Fruit fly (Drosophila melanogaster): Measurements from ENCODE around the gene CG7168.

CG7168 gene

dm6 chr3R:18226043-18226808 lies at the start of gene CG7168, which contains the start of gene Mdh2:
Gene CG7168 (minus strand): TSS chr3R:18226082.
Gene Mdh2 (plus strand): TSS chr3R:18226396.
- TF ChIP-seq EcR (GFP tag; optimal IDR thresholded peaks at IDR 0.05) (peak; percentile 6), Pif1B (GFP tag; optimal IDR thresholded peaks at IDR 0.05) (no peak)

DNA sequence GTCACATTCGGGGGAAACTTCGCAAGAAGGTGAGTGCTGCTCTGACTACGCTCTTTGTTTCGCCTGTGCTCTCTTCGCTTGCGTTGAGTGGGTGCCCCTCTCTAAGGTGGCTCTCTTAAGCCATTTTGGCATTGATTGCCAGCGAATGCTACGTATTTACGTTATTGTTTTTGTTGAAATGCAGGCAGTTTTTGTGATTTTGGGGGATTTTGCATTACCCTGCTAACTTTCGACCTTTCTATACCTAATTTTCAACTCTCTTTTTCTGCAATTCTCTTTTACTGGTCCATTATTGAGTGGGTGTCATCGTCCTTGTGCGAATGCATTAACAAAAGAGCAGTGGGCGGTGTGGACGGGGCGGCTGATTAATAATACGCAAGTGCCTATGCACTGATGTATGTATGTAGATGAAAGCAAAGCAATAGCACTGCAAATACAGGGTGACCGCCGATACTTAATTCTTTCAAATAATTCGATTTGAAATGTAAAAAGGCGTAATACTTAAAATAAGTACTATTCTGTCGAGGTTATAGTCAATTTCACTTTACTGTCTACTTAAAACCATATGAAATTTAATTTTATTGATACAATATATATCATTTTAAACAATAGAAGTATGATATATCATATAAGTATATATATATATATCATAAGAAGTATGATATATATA lies 49.4 kb upstream of the CG7168 start:
- TF ChIP-seq CG8159 (tag; optimal IDR thresholded peaks at IDR 0.05) (no peak), CG15710 (tag; optimal IDR thresholded peaks at IDR 0.05) (peak; percentile 9), Pif1B (GFP tag; optimal IDR thresholded peaks at IDR 0.05) (peak; percentile 5), Ets98B (GFP tag; IDR thresholded peaks at IDR 0.05) (peak; percentile 10; the same call in 1 of the 2 replicates), rn (GFP tag; IDR thresholded peaks at IDR 0.05) (no peak), CG10348 (GFP tag; IDR thresholded peaks at IDR 0.05) (no peak), EcR (GFP tag; optimal IDR thresholded peaks at IDR 0.05) (peak; percentile 94), CG13204 (GFP tag; optimal IDR thresholded peaks at IDR 0.05) (no peak), CG9948 (tag; optimal IDR thresholded peaks at IDR 0.05) (no peak), CG8301 (tag; optimal IDR thresholded peaks at IDR 0.05) (no peak), D1 (tag; optimal IDR thresholded peaks at IDR 0.05) (no peak), fd96Ca (GFP tag; IDR thresholded peaks at IDR 0.05) (no peak; the same call in 2 of the 3 replicates), CG14655 (GFP tag; optimal IDR thresholded peaks at IDR 0.05) (no peak), CG12605 (GFP tag; IDR thresholded peaks at IDR 0.05) (peak; percentile 67), CG32121 (GFP tag; IDR thresholded peaks at IDR 0.05) (peak; percentile 75), CG4496 (GFP tag; IDR thresholded peaks at IDR 0.05) (peak; percentile 69), CG17806 (tag; optimal IDR thresholded peaks at IDR 0.05) (peak; percentile 25), CG34367 (tag; optimal IDR thresholded peaks at IDR 0.05) (peak; percentile 19)

dm6 chr3R:18274328-18275098 lies 48.6 kb upstream of the CG7168 start, which contains the start of the genes Vps39 and eIF1A:
Gene Vps39 (minus strand): TSS chr3R:18274446.
Gene eIF1A (plus strand): TSS chr3R:18274665.
- no peak for TF ChIP-seq EcR (GFP tag; optimal IDR thresholded peaks at IDR 0.05)
- TF ChIP-seq CG10348 (GFP tag; IDR thresholded peaks at IDR 0.05): no peak
- TF ChIP-seq CG8301 (tag; optimal IDR thresholded peaks at IDR 0.05): no peak
- TF ChIP-seq CG13204 (GFP tag; optimal IDR thresholded peaks at IDR 0.05): no peak
- TF ChIP-seq CG12605 (GFP tag; IDR thresholded peaks at IDR 0.05): no peak
- TF ChIP-seq Snoo (tag; optimal IDR thresholded peaks at IDR 0.05): no peak
- no peak for TF ChIP-seq CG15710 (tag; optimal IDR thresholded peaks at IDR 0.05)
- no peak for TF ChIP-seq CG32121 (GFP tag; IDR thresholded peaks at IDR 0.05)
- TF ChIP-seq CG14655 (GFP tag; optimal IDR thresholded peaks at IDR 0.05): no peak
- no peak for TF ChIP-seq CG34367 (tag; optimal IDR thresholded peaks at IDR 0.05)
- TF ChIP-seq rn (GFP tag; IDR thresholded peaks at IDR 0.05): no peak
- TF ChIP-seq CG8159 (tag; optimal IDR thresholded peaks at IDR 0.05): no peak
- no peak for TF ChIP-seq Pif1A (GFP tag; optimal IDR thresholded peaks at IDR 0.05)
- TF ChIP-seq D1 (tag; optimal IDR thresholded peaks at IDR 0.05): no peak
- TF ChIP-seq CG17806 (tag; optimal IDR thresholded peaks at IDR 0.05): no peak
- no peak for TF ChIP-seq gl (tag; optimal IDR thresholded peaks at IDR 0.05)
- TF ChIP-seq Pif1B (GFP tag; optimal IDR thresholded peaks at IDR 0.05): no peak
- TF ChIP-seq fd96Ca (GFP tag; IDR thresholded peaks at IDR 0.05): no peak
- TF ChIP-seq CG9948 (tag; optimal IDR thresholded peaks at IDR 0.05): no peak

DNA sequence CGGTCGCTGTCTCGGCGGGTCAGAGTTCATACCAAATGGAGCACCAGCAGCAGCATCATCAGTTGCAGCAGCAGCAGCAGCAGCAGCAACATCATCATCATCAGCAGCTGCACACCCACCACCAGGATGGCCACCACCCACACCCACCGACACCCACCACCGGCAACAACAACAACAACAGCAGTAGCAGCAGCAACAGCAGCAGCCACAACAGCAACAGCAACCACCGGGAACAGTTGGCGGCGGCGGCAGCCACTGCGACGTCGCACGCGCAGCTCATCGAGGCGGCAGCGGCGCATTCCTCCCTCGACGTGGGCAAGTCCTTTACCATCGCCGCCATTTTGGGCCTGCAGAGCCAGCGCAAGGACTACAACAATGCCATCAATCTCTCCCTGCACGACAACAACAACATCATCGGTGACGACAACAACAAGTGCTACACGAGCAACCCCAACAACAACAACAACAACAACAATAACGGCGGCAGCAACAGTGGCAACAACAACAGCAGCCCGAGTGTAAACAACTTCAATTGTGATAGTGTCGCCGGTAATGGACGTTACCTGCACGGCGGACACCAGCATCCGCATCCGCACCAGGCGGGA lies 44.0 kb upstream of the CG7168 start:
- TF ChIP-seq fd96Ca (GFP tag; IDR thresholded peaks at IDR 0.05) (no peak), CG14655 (GFP tag; optimal IDR thresholded peaks at IDR 0.05) (no peak), Pif1A (GFP tag; optimal IDR thresholded peaks at IDR 0.05) (no peak), CG32121 (GFP tag; IDR thresholded peaks at IDR 0.05) (no peak), CG8159 (tag; optimal IDR thresholded peaks at IDR 0.05) (no peak), rn (GFP tag; IDR thresholded peaks at IDR 0.05) (no peak), CG8301 (tag; optimal IDR thresholded peaks at IDR 0.05) (no peak), CG4496 (GFP tag; IDR thresholded peaks at IDR 0.05) (no peak), D1 (tag; optimal IDR thresholded peaks at IDR 0.05) (no peak), Ets98B (GFP tag; IDR thresholded peaks at IDR 0.05) (no peak), CG10348 (GFP tag; IDR thresholded peaks at IDR 0.05) (no peak), CG17806 (tag; optimal IDR thresholded peaks at IDR 0.05) (no peak), EcR (GFP tag; optimal IDR thresholded peaks at IDR 0.05) (no peak), CG15710 (tag; optimal IDR thresholded peaks at IDR 0.05) (no peak), CG12605 (GFP tag; IDR thresholded peaks at IDR 0.05) (no peak), gl (tag; optimal IDR thresholded peaks at IDR 0.05) (no peak), Pif1B (GFP tag; optimal IDR thresholded peaks at IDR 0.05) (no peak), Snoo (tag; optimal IDR thresholded peaks at IDR 0.05) (no peak), CG13204 (GFP tag; optimal IDR thresholded peaks at IDR 0.05) (no peak), CG9948 (tag; optimal IDR thresholded peaks at IDR 0.05) (no peak)

DNA sequence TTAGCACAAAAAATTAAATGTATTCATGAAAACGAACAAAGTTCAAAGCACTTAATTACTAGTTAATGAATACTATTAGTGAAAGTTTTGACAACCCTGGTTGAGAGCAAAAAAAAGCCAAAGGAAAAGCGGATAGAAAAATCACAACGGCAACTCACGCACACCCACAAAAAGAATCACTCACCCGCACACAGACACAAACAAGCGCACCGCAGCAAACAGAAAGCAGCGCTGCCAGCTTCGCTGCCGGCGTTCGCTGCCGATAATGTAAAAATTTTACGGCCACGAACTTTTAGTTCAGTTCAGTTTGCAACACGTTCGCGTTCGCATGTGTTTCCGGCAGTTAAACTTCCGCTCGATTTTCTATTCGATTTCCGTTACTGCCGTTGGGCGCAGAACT lies 41.6 kb upstream of the CG7168 start, which contains the start of gene CG18599:
TSS of gene CG18599 (plus strand) at position 301 of the 400 bp plus-strand sequence.
- TF ChIP-seq CG12605 (GFP tag; IDR thresholded peaks at IDR 0.05) (no peak), CG8159 (tag; optimal IDR thresholded peaks at IDR 0.05) (no peak), CG13204 (GFP tag; optimal IDR thresholded peaks at IDR 0.05) (no peak), CG8301 (tag; optimal IDR thresholded peaks at IDR 0.05) (no peak), Ets98B (GFP tag; IDR thresholded peaks at IDR 0.05) (no peak), rn (GFP tag; IDR thresholded peaks at IDR 0.05) (no peak), CG4496 (GFP tag; IDR thresholded peaks at IDR 0.05) (no peak), CG10348 (GFP tag; IDR thresholded peaks at IDR 0.05) (no peak), CG17806 (tag; optimal IDR thresholded peaks at IDR 0.05) (no peak), EcR (GFP tag; optimal IDR thresholded peaks at IDR 0.05) (no peak), CG32121 (GFP tag; IDR thresholded peaks at IDR 0.05) (no peak), D1 (tag; optimal IDR thresholded peaks at IDR 0.05) (no peak), CG15710 (tag; optimal IDR thresholded peaks at IDR 0.05) (no peak)
